Fruit fly (Drosophila melanogaster): Measurements from ENCODE around the gene CG33253.

CG33253 gene

DNA sequence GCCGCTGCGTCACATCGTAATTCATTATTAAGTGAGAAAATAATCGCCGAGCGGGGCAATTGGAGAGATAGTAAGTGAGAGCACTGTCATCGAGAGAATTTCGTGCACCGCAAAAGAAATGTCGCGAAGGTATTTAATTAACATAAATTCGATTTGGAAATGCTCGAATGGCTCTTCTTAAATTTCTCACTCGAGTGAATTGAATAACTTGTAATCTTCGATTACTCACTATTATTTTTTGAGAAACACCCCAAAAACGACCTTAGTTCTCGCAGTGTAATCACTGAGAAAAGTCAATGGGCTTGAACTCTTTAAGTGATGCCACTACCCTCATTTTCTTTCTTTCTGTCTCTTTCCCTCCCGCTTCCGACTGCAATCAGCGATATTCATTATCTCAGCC is 28.2 kb upstream of the CG33253 start (continued):
- TF ChIP-seq Bteb2 (GFP tag; optimal IDR thresholded peaks at IDR 0.05): peak; percentile 29
- TF ChIP-seq CG10209 (GFP tag; optimal IDR thresholded peaks at IDR 0.05): peak; percentile 86
- TF ChIP-seq fd102C (GFP tag; optimal IDR thresholded peaks at IDR 0.05): peak; percentile 84
- peak; percentile 57 for TF ChIP-seq psq (GFP tag; optimal IDR thresholded peaks at IDR 0.05)
- TF ChIP-seq CG12391 (tag; optimal IDR thresholded peaks at IDR 0.05): peak; percentile 92
- peak; percentile 74 for TF ChIP-seq lmd (GFP tag; IDR thresholded peaks at IDR 0.05)
- TF ChIP-seq CG4707 (GFP tag; optimal IDR thresholded peaks at IDR 0.05): peak; percentile 74
- TF ChIP-seq Bgb (GFP tag; IDR thresholded peaks at IDR 0.05; ENCODE audit: partially characterized antibody): no peak
- TF ChIP-seq CG13424 (tag; optimal IDR thresholded peaks at IDR 0.05): peak; percentile 86
- TF ChIP-seq chinmo (GFP tag; IDR thresholded peaks at IDR 0.05; ENCODE audit: partially characterized antibody): no peak
- TF ChIP-seq Drgx (GFP tag; IDR thresholded peaks at IDR 0.05): peak; percentile 93
- TF ChIP-seq YL-1 (GFP tag; optimal IDR thresholded peaks at IDR 0.05): peak; percentile 7
- TF ChIP-seq btn (GFP tag; optimal IDR thresholded peaks at IDR 0.05): peak; percentile 87
- peak; percentile 89 for TF ChIP-seq CG16863 (GFP tag; optimal IDR thresholded peaks at IDR 0.05)
- TF ChIP-seq Dip3 (GFP tag; optimal IDR thresholded peaks at IDR 0.05): peak; percentile 31
- peak; percentile 56; the same call in 1 of the 2 replicates for TF ChIP-seq Atf6 (GFP tag; IDR thresholded peaks at IDR 0.05)
- TF ChIP-seq her (GFP tag; optimal IDR thresholded peaks at IDR 0.05): peak; percentile 69
- TF ChIP-seq CG33557 (GFP tag; optimal IDR thresholded peaks at IDR 0.05): peak; percentile 93
- peak; percentile 1 for TF ChIP-seq CG4328 (GFP tag; optimal IDR thresholded peaks at IDR 0.05)
- no peak for TF ChIP-seq HLH4C (GFP tag; IDR thresholded peaks at IDR 0.05; ENCODE audit: partially characterized antibody)
- no peak for TF ChIP-seq luna (GFP tag; optimal IDR thresholded peaks at IDR 0.05)
- TF ChIP-seq unpg (GFP tag; optimal IDR thresholded peaks at IDR 0.05): peak; percentile 90
- TF ChIP-seq Dll (GFP tag; IDR thresholded peaks at IDR 0.05; ENCODE audit: partially characterized antibody): no peak
- no peak for TF ChIP-seq hth (optimal IDR thresholded peaks at IDR 0.05)
- TF ChIP-seq Hsf (GFP tag; optimal IDR thresholded peaks at IDR 0.05): peak; percentile 87
- TF ChIP-seq CG8924 (tag; optimal IDR thresholded peaks at IDR 0.05): peak; percentile 91
- peak; percentile 81 for TF ChIP-seq lilli (GFP tag; optimal IDR thresholded peaks at IDR 0.05)
- TF ChIP-seq chn (GFP tag; optimal IDR thresholded peaks at IDR 0.05): peak; percentile 88
- no peak for TF ChIP-seq nerfin-2 (GFP tag; IDR thresholded peaks at IDR 0.05; ENCODE audit: partially characterized antibody)
- TF ChIP-seq CG12769 (tag; optimal IDR thresholded peaks at IDR 0.05): peak; percentile 75
- TF ChIP-seq CG7271 (tag; optimal IDR thresholded peaks at IDR 0.05): peak; percentile 65
- peak; percentile 91 for TF ChIP-seq CG7839 (tag; optimal IDR thresholded peaks at IDR 0.05)
- peak; percentile 59 for TF ChIP-seq CG6272 (GFP tag; IDR thresholded peaks at IDR 0.05)
- peak; percentile 77 for TF ChIP-seq CG10654 (GFP tag; optimal IDR thresholded peaks at IDR 0.05)
- TF ChIP-seq Rx (GFP tag; IDR thresholded peaks at IDR 0.05): peak; percentile 78
- peak; percentile 96 for TF ChIP-seq CG10959 (GFP tag; IDR thresholded peaks at IDR 0.05)
- no peak for TF ChIP-seq CG16779 (GFP tag; IDR thresholded peaks at IDR 0.05)
- peak; percentile 92 for TF ChIP-seq Optix (GFP tag; IDR thresholded peaks at IDR 0.05)
- peak; percentile 60 for TF ChIP-seq CG30020 (tag; optimal IDR thresholded peaks at IDR 0.05)
- TF ChIP-seq abd-A (tag; optimal IDR thresholded peaks at IDR 0.05): no peak

DNA sequence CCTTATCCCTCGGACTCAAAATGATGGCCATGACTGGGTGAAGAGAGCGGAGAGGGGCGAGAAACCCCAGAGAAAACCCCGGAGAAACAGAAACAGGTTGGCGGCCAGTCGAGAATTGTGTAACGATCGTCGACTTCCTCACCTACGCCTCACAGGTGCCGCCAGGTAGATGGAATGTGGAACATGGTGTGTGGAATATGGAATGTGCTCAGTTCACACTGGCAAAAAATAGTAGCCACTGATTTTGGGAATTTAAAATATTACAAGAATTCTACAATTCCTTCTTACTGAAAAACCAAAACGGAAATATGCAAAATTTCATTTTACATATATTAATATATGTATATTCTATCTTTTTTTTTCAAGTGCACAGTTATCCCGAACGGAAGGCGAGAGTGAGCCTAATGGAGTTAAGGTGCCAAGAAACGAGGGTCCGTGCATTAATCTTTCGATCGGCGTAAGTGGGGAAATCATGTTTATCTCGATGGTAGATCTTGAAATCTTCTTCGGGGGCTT is 27.2 kb upstream of the CG33253 start:
- no peak for TF ChIP-seq dm (GFP tag; optimal IDR thresholded peaks at IDR 0.05)
- no peak for TF ChIP-seq Hey (tag; optimal IDR thresholded peaks at IDR 0.05)
- TF ChIP-seq CG30020 (tag; optimal IDR thresholded peaks at IDR 0.05): peak; percentile 51
- no peak for TF ChIP-seq CG12071 (GFP tag; optimal IDR thresholded peaks at IDR 0.05)
- peak; percentile 37 for TF ChIP-seq Jarid2 (GFP tag; optimal IDR thresholded peaks at IDR 0.05)
- no peak for TF ChIP-seq sima (GFP tag; optimal IDR thresholded peaks at IDR 0.05)
- peak; percentile 59; the same call in 1 of the 2 replicates for TF ChIP-seq CG4360 (GFP tag; IDR thresholded peaks at IDR 0.05)
- TF ChIP-seq CG34224 (GFP tag; IDR thresholded peaks at IDR 0.05; ENCODE audit: partially characterized antibody): no peak
- TF ChIP-seq Sin3A (optimal IDR thresholded peaks at IDR 0.05): no peak
- TF ChIP-seq CG31388 (GFP tag; optimal IDR thresholded peaks at IDR 0.05): peak; percentile 51
- peak; percentile 65; the same call in 2 of the 3 replicates for TF ChIP-seq Mrtf (GFP tag; IDR thresholded peaks at IDR 0.05)
- peak; percentile 47 for TF ChIP-seq vfl (GFP tag; optimal IDR thresholded peaks at IDR 0.05)
- TF ChIP-seq CG11560 (tag; IDR thresholded peaks at IDR 0.05): 0 out of 3 replicates have a peak, but pooled peaks have one; percentile 58
- TF ChIP-seq CG13287 (GFP tag; IDR thresholded peaks at IDR 0.05; ENCODE audit: partially characterized antibody): no peak

Data from whole organism, embryonic.